Worm (Caenorhabditis elegans) whole organism, midembryonic: ENCODE data around the gene H04J21.4.
A peak's percentile ranks its signal among the peaks of the same experiment; 100 is the strongest.

Source experiments
- T22C8.4 ChIP-seq: fragments of 200-800 bp; sonication (Bioruptor generic); IDR thresholded peaks from 2 replicates; pipeline ENCODE4 v1.3.6; 2022; ENCODE audit warnings: missing genetic modification characterization, missing compliant biosample characterization
- cog-1 ChIP-seq: sonication (generic microtip); optimal IDR thresholded peaks from 2 replicates; lab custom pipeline; 2016; ENCODE audit warnings: missing genetic modification characterization, missing compliant biosample characterization
- flt-1 ChIP-seq: fragments of 200-800 bp; sonication (Bioruptor generic); IDR thresholded peaks from 2 replicates; pipeline ENCODE4 v1.3.6; 2022; ENCODE audit warnings: missing genetic modification characterization, missing compliant biosample characterization
- klf-2 ChIP-seq: fragments of 200-800 bp; sonication (Bioruptor generic); conservative IDR thresholded peaks from 2 replicates; pipeline ENCODE4 v1.3.6; 2022; ENCODE audit warnings: missing genetic modification reagents, missing genetic modification characterization, missing compliant biosample characterization
- med-1 ChIP-seq: sonication (generic microtip); optimal IDR thresholded peaks from 2 replicates; lab custom pipeline; 2017; ENCODE audit warnings: missing genetic modification characterization, mild to moderate bottlenecking, missing compliant biosample characterization, antibody characterized with exemption, missing genetic modification reagents; ENCODE audit not compliant: insufficient read depth
- ref-1 ChIP-seq: fragments of 200-800 bp; sonication (Bioruptor generic); conservative IDR thresholded peaks from 2 replicates; pipeline ENCODE4 v1.3.6; 2022; ENCODE audit warnings: missing genetic modification reagents, missing genetic modification characterization, missing compliant biosample characterization
- tab-1 ChIP-seq: fragments of 200-800 bp; sonication (Bioruptor generic); IDR thresholded peaks from 2 replicates; pipeline ENCODE4 v1.3.6; 2022; ENCODE audit warnings: missing genetic modification characterization, missing compliant biosample characterization

- TF ChIP-seq flt-1 (GFP tag; lab: Robert Waterston, UW) (no peak), klf-2 (no peak), T22C8.4 (peak; percentile 66), med-1 (GFP tag; lab: Kevin White, UChicago) (no peak), cog-1 (no peak), ref-1 (GFP tag; lab: Robert Waterston, UW) (no peak), tab-1 (GFP tag; lab: Robert Waterston, UW) (no peak)
Measured at ce11 chrIII:2401126-2402123, 33.1 kb upstream of the H04J21.4 start, which contains the start of the genes cic-1 and strm-1.
